Fruit fly (Drosophila melanogaster): Measurements from ENCODE around the gene Nek2.

Gene Nek2

DNA sequence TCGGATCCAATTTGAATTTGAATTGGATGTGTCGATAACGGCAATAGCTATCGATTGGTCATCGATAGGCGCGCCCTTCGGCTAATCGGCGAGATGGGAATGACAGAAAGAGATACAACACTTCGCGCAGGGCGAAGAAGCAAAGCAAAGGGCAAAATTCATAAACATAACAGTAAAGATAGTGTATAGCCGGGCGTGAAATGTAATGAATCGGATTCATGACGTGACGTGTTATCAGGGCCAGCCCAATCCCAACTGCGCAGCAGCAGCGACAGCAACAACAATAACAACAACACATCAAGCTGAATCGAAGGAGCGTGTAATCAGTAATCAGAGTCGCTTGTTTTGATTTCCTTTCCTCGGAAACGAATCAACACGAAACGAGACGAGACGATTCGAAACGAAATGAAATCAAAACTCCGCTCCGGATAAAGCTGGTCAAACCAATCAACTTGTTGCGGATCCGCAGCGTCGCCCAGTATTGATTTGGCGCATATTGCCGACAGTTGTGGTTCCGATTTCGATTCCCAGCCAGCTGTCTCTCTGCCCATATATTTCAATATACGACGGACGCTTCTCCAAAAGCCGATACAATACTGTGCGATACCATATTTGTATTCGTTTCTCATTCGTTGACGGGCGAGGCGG, 20.7 kb upstream of the Nek2 start, which contains the start of gene snz:
snz (plus strand) TSS at position 107 of the 648 bp plus-strand sequence.
- TF ChIP-seq tup (GFP tag; optimal IDR thresholded peaks at IDR 0.05) (no peak), CG12769 (tag; optimal IDR thresholded peaks at IDR 0.05) (no peak), Xbp1 (GFP tag; optimal IDR thresholded peaks at IDR 0.05) (peak; percentile 5), hbn (GFP tag; IDR thresholded peaks at IDR 0.05; ENCODE audit: partially characterized antibody) (peak; percentile 75), Nf-YC (tag; optimal IDR thresholded peaks at IDR 0.05) (peak; percentile 50), CG12659 (GFP tag; optimal IDR thresholded peaks at IDR 0.05) (peak; percentile 31), ci (GFP tag; IDR thresholded peaks at IDR 0.05) (0 out of 3 replicates have a peak, but pooled peaks have one; percentile 26), lab (GFP tag; optimal IDR thresholded peaks at IDR 0.05) (peak; percentile 46), pfk (GFP tag; optimal IDR thresholded peaks at IDR 0.05) (peak; percentile 67), CG13624 (GFP tag; optimal IDR thresholded peaks at IDR 0.05) (peak; percentile 47), pan (optimal IDR thresholded peaks at IDR 0.05) (no peak), pan (GFP tag; optimal IDR thresholded peaks at IDR 0.05 in 1 of 2, IDR thresholded peaks at IDR 0.05 in 1 of 2) (peak in 1 of 2 experiments; percentile 19), CG6254 (GFP tag; optimal IDR thresholded peaks at IDR 0.05) (no peak), nerfin-2 (GFP tag; IDR thresholded peaks at IDR 0.05; ENCODE audit: partially characterized antibody) (peak; percentile 65), exex (tag; optimal IDR thresholded peaks at IDR 0.05) (peak; percentile 68), CG6791 (GFP tag; IDR thresholded peaks at IDR 0.05; ENCODE audit: partially characterized antibody) (peak; percentile 81), Dp (GFP tag; optimal IDR thresholded peaks at IDR 0.05) (peak; percentile 75), CG15514 (GFP tag; optimal IDR thresholded peaks at IDR 0.05) (peak; percentile 25), p53 (GFP tag; optimal IDR thresholded peaks at IDR 0.05) (no peak), ems (GFP tag; optimal IDR thresholded peaks at IDR 0.05) (no peak), Bgb (GFP tag; IDR thresholded peaks at IDR 0.05; ENCODE audit: partially characterized antibody) (peak; percentile 82), CG16815 (GFP tag; optimal IDR thresholded peaks at IDR 0.05) (no peak), onecut (GFP tag; IDR thresholded peaks at IDR 0.05) (peak; percentile 85), cg (GFP tag; optimal IDR thresholded peaks at IDR 0.05) (peak; percentile 8), CG14860 (GFP tag; IDR thresholded peaks at IDR 0.05; ENCODE audit: partially characterized antibody) (peak; percentile 77), CG8290 (GFP tag; optimal IDR thresholded peaks at IDR 0.05) (no peak), CG8290 (tag; optimal IDR thresholded peaks at IDR 0.05) (no peak), CG4282 (GFP tag; optimal IDR thresholded peaks at IDR 0.05) (no peak), gce (GFP tag; IDR thresholded peaks at IDR 0.05) (no peak), hb (GFP tag; IDR thresholded peaks at IDR 0.05; ENCODE audit: partially characterized antibody) (peak; percentile 75), inv (GFP tag; IDR thresholded peaks at IDR 0.05; ENCODE audit: partially characterized antibody) (peak; percentile 48; the same call in 1 of the 2 replicates), salm (tag; optimal IDR thresholded peaks at IDR 0.05) (no peak), HLH4C (GFP tag; IDR thresholded peaks at IDR 0.05; ENCODE audit: partially characterized antibody) (peak; percentile 86), knrl (GFP tag; IDR thresholded peaks at IDR 0.05; ENCODE audit: partially characterized antibody) (peak; percentile 57; the same call in 2 of the 3 replicates), HLH3B (GFP tag; IDR thresholded peaks at IDR 0.05) (no peak), MESR4 (GFP tag; optimal IDR thresholded peaks at IDR 0.05) (peak; percentile 38), scrt (GFP tag; optimal IDR thresholded peaks at IDR 0.05) (peak; percentile 87), Hand (GFP tag; optimal IDR thresholded peaks at IDR 0.05) (peak; percentile 6), CG2199 (GFP tag; IDR thresholded peaks at IDR 0.05) (0 out of 3 replicates have a peak, but pooled peaks have one; percentile 41), CG6272 (GFP tag; IDR thresholded peaks at IDR 0.05) (no peak), ato (GFP tag; IDR thresholded peaks at IDR 0.05; ENCODE audit: partially characterized antibody) (peak; percentile 50; the same call in 1 of the 2 replicates), bab2 (GFP tag; optimal IDR thresholded peaks at IDR 0.05) (no peak), CG34376 (GFP tag; optimal IDR thresholded peaks at IDR 0.05) (peak; percentile 97), CG11696 (GFP tag; IDR thresholded peaks at IDR 0.05) (no peak), CG17385 (GFP tag; optimal IDR thresholded peaks at IDR 0.05) (peak; percentile 1), Elba2 (GFP tag; optimal IDR thresholded peaks at IDR 0.05) (peak; percentile 53), CG15479 (GFP tag; optimal IDR thresholded peaks at IDR 0.05) (peak; percentile 48), B-H2 (GFP tag; optimal IDR thresholded peaks at IDR 0.05) (peak; percentile 30)

Measured in whole organism, embryonic.